Fruit fly (Drosophila melanogaster) whole organism, pupa: ENCODE data around the gene Cht11.

Experiments used
- CG15710 ChIP-seq: fragments of 200-800 bp; sonication (Bioruptor generic); optimal IDR thresholded peaks from 2 replicates; lab custom pipeline; 2018; ENCODE audit warnings: missing biosample characterization, mild to moderate bottlenecking, missing genetic modification characterization, moderate library complexity
- CG8301 ChIP-seq: fragments of 200-800 bp; sonication (Bioruptor generic); optimal IDR thresholded peaks from 2 replicates; lab custom pipeline; 2018; ENCODE audit warnings: missing biosample characterization, mild to moderate bottlenecking, missing genetic modification characterization
- Pif1A ChIP-seq: fragments of 200-800 bp; sonication (Bioruptor generic); optimal IDR thresholded peaks from 3 replicates; lab custom pipeline; 2016; ENCODE audit warnings: missing biosample characterization, missing genetic modification characterization

DNA sequence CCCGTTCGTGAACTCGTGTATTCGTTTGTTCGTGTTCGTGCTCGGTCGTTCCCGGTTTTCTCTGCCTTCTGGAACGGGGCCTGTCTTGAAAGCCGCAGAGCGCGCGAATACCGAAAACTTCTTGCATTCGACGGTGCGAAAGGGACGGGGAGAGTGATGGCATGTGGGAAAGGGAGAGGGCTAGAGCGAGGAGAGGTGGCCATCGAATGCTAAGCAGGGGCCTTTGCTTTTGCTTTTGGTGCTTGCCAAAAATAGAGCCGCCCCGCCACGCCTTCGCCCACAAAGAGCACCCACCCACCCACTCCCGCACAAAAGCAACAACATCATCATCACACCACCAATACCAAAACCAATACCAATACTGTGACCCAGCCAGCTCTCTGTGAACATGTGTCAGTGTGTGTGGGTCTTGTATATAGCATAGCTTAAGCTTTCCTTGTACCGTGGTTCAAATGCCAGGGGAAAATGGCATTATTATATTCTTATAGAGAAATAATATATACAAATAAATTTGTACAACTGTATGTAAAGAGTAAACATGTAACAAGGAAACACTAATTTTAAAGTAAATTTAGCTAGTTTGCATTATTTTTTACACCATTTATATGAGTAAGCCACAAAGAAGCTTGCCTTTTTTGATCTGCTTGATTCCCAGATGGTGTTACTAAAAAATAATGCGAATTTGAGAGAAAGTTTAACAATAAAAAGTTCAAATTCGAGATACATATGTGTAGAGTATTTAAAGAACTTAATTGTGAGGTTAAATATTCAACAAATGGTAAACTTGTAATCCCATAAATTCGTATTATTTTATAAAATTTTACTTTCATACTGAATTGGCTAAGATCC lies 18.1 kb upstream of the Cht11 start, which contains the start of gene CG14434:
- TF ChIP-seq CG8301 = peak; percentile 79
- peak; percentile 72 for TF ChIP-seq CG15710 (tag; lab: Kevin White, UChicago)
- peak; percentile 70 for TF ChIP-seq Pif1A (GFP tag; lab: Kevin White, UChicago)
